Fruit fly (Drosophila melanogaster): ENCODE results near the gene CG6000.

- TF ChIP-seq CG8478 (optimal IDR thresholded peaks at IDR 0.05) = no peak
- no peak for TF ChIP-seq Dll (optimal IDR thresholded peaks at IDR 0.05)
- no peak for TF ChIP-seq usp (GFP tag; optimal IDR thresholded peaks at IDR 0.05)
- TF ChIP-seq psq (optimal IDR thresholded peaks at IDR 0.05) = no peak
- no peak for TF ChIP-seq pan (optimal IDR thresholded peaks at IDR 0.05)
- no peak for TF ChIP-seq EcR (GFP tag; optimal IDR thresholded peaks at IDR 0.05)
Measured at dm6 chr3R:24058041-24058440, 3.9 kb downstream of the CG6000 start, which contains the start of gene SMC1.
